Fruit fly (Drosophila melanogaster) whole organism: Measurements from ENCODE around the gene Cph.

Experiments used
- Dll ChIP-seq: fragments of >200 bp; optimal IDR thresholded peaks from 2 replicates; lab custom pipeline; 2017
- psq ChIP-seq: fragments of >200 bp; optimal IDR thresholded peaks from 2 replicates; lab custom pipeline; 2017

DNA sequence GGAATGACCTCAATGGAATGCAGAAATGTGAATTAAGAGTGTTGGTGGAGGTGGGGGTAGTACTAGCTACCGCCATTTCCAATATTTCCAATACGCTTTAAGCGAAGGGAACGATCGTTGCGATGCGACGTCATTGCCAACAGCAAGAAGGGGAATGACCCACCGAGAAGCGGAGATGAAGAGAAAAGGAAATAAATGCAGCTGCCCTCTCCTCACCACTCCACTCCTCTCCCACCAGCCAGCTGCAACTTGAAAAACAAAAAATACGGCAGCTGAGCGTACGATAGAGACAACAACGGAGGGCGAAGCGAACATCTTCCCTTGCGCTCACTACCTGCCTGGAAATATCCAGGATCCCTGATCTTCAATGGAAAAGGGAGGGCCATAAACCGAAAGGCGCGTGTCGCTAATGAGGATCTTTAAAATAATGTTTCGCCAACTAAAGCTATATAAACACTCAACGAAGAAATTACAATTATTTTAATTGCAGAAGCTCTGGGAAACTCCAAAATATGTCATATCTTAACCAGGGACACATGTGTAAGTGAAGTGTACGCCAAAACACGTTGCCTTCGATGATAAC is 41.5 kb upstream of the Cph start:
- TF ChIP-seq psq: no peak
- TF ChIP-seq Dll (lab: Kevin White, UChicago): no peak
